Worm (Caenorhabditis elegans) whole organism, late embryonic: Measurements from ENCODE around the gene lin-5.

Experiments used
- C38D4.7 ChIP-seq: fragments of 200-800 bp; sonication (Bioruptor generic); optimal IDR thresholded peaks from 2 replicates; lab custom pipeline; 2018; ENCODE audit warnings: mild to moderate bottlenecking, missing genetic modification characterization, moderate library complexity, missing compliant biosample characterization
- K02D7.2 ChIP-seq: sonication (generic microtip); optimal IDR thresholded peaks from 2 replicates; lab custom pipeline; 2017; ENCODE audit warnings: mild to moderate bottlenecking, missing genetic modification characterization, missing compliant biosample characterization
- K09A11.1 ChIP-seq: sonication (generic microtip); optimal IDR thresholded peaks from 2 replicates; lab custom pipeline; 2017; ENCODE audit warnings: antibody characterized with exemption, mild to moderate bottlenecking, missing genetic modification characterization, missing compliant biosample characterization; ENCODE audit not compliant: insufficient read depth
- ahr-1 ChIP-seq: sonication (generic microtip); optimal IDR thresholded peaks from 2 replicates; lab custom pipeline; 2016; ENCODE audit warnings: missing genetic modification characterization, missing compliant biosample characterization
- ama-1 ChIP-seq: fragments of 150-350 bp; optimal IDR thresholded peaks from 2 replicates; lab custom pipeline; 2014
- ceh-14 ChIP-seq: sonication (generic microtip); optimal IDR thresholded peaks from 2 replicates; lab custom pipeline; 2016; ENCODE audit warnings: missing genotype, missing genetic modification characterization, missing compliant biosample characterization
- ceh-18 ChIP-seq: sonication (generic microtip); optimal IDR thresholded peaks from 2 replicates; lab custom pipeline; 2016; ENCODE audit warnings: missing genetic modification characterization, missing compliant biosample characterization
- ceh-24 ChIP-seq: sonication (generic microtip); optimal IDR thresholded peaks from 2 replicates; lab custom pipeline; 2016; ENCODE audit warnings: mild to moderate bottlenecking, missing genetic modification characterization, missing compliant biosample characterization
- ceh-30 ChIP-seq: fragments of 150-350 bp; optimal IDR thresholded peaks from 2 replicates; lab custom pipeline; 2014; ENCODE audit warnings: missing biosample characterization, missing genetic modification characterization
- ceh-31 ChIP-seq: sonication (generic microtip); optimal IDR thresholded peaks from 2 replicates; lab custom pipeline; 2016; ENCODE audit warnings: missing genetic modification characterization, missing compliant biosample characterization
- che-1 ChIP-seq: sonication (generic microtip); optimal IDR thresholded peaks from 2 replicates; lab custom pipeline; 2016; ENCODE audit warnings: mild to moderate bottlenecking, missing genetic modification characterization, missing compliant biosample characterization
- dmd-4 ChIP-seq: sonication (generic microtip); optimal IDR thresholded peaks from 2 replicates; lab custom pipeline; 2016; ENCODE audit warnings: borderline replicate concordance, missing genetic modification characterization, missing compliant biosample characterization
- dve-1 ChIP-seq: sonication (generic microtip); optimal IDR thresholded peaks from 2 replicates; lab custom pipeline; 2017; ENCODE audit warnings: antibody characterized with exemption, mild to moderate bottlenecking, missing genetic modification characterization, missing compliant biosample characterization
- elt-2 ChIP-seq: sonication (generic microtip); optimal IDR thresholded peaks from 2 replicates; lab custom pipeline; 2016; ENCODE audit warnings: missing genetic modification reagents, missing genetic modification characterization, missing compliant biosample characterization
- elt-4 ChIP-seq: sonication (generic microtip); optimal IDR thresholded peaks from 2 replicates; lab custom pipeline; 2016; ENCODE audit warnings: missing genetic modification characterization, missing compliant biosample characterization
- fax-1 ChIP-seq: sonication (generic microtip); optimal IDR thresholded peaks from 2 replicates; lab custom pipeline; 2016; ENCODE audit warnings: missing genotype, missing genetic modification characterization, missing compliant biosample characterization
- fkh-6 ChIP-seq: sonication (generic microtip); optimal IDR thresholded peaks from 2 replicates; lab custom pipeline; 2016; ENCODE audit warnings: missing genetic modification characterization, missing compliant biosample characterization
- gmeb-2 ChIP-seq: sonication (generic microtip); optimal IDR thresholded peaks from 2 replicates; lab custom pipeline; 2016; ENCODE audit warnings: missing genetic modification characterization, inconsistent platforms, missing compliant biosample characterization
- hlh-13 ChIP-seq: fragments of 200-800 bp; sonication (Bioruptor generic); optimal IDR thresholded peaks from 2 replicates; lab custom pipeline; 2018; ENCODE audit warnings: mild to moderate bottlenecking, missing genetic modification characterization, missing compliant biosample characterization
- hlh-6 ChIP-seq: sonication (generic microtip); optimal IDR thresholded peaks from 2 replicates; lab custom pipeline; 2016; ENCODE audit warnings: missing genotype, missing genetic modification characterization, missing compliant biosample characterization
- lim-6 ChIP-seq: sonication (generic microtip); optimal IDR thresholded peaks from 2 replicates; lab custom pipeline; 2016; ENCODE audit warnings: missing genetic modification characterization, missing compliant biosample characterization
- nfya-1 ChIP-seq: sonication (generic microtip); optimal IDR thresholded peaks from 2 replicates; lab custom pipeline; 2017; ENCODE audit warnings: missing genetic modification characterization, mild to moderate bottlenecking, missing compliant biosample characterization, antibody characterized with exemption, moderate library complexity
- nhr-232 ChIP-seq: sonication (generic microtip); optimal IDR thresholded peaks from 2 replicates; lab custom pipeline; 2016; ENCODE audit warnings: missing genetic modification characterization, missing compliant biosample characterization
- npax-4 ChIP-seq: sonication (generic microtip); optimal IDR thresholded peaks from 2 replicates; lab custom pipeline; 2016; ENCODE audit warnings: missing genetic modification characterization, missing compliant biosample characterization
- odd-2 ChIP-seq: sonication (generic microtip); optimal IDR thresholded peaks from 2 replicates; lab custom pipeline; 2017; ENCODE audit warnings: antibody characterized with exemption, mild to moderate bottlenecking, missing genetic modification characterization, missing compliant biosample characterization
- pat-9 ChIP-seq: fragments of 200-800 bp; sonication (Bioruptor generic); optimal IDR thresholded peaks from 2 replicates; lab custom pipeline; 2018; ENCODE audit warnings: mild to moderate bottlenecking, missing genetic modification characterization, moderate library complexity, missing compliant biosample characterization
- pax-1 ChIP-seq: fragments of 150-350 bp; optimal IDR thresholded peaks from 2 replicates; lab custom pipeline; 2014; ENCODE audit warnings: missing biosample characterization, missing genetic modification characterization
- pha-2 ChIP-seq: sonication (generic microtip); optimal IDR thresholded peaks from 2 replicates; lab custom pipeline; 2017; ENCODE audit warnings: mild to moderate bottlenecking, missing genetic modification characterization, missing compliant biosample characterization
- pha-4 ChIP-seq: fragments of 150-350 bp; optimal IDR thresholded peaks from 2 replicates; lab custom pipeline; 2018; ENCODE audit warnings: missing biosample characterization, missing genetic modification reagents, missing genetic modification characterization
- pqm-1 ChIP-seq: sonication (generic microtip); optimal IDR thresholded peaks from 2 replicates; lab custom pipeline; 2016; ENCODE audit warnings: missing genetic modification characterization, missing compliant biosample characterization
- sdc-2 ChIP-seq: sonication (generic microtip); optimal IDR thresholded peaks from 2 replicates; lab custom pipeline; 2016; ENCODE audit warnings: missing genotype, missing genetic modification characterization, missing compliant biosample characterization
- syd-9 ChIP-seq: sonication (generic microtip); optimal IDR thresholded peaks from 2 replicates; lab custom pipeline; 2016; ENCODE audit warnings: mild to moderate bottlenecking, missing genetic modification characterization, moderate library complexity, missing compliant biosample characterization
- tbx-2 ChIP-seq: sonication (generic microtip); optimal IDR thresholded peaks from 2 replicates; lab custom pipeline; 2016; ENCODE audit warnings: missing genetic modification characterization, missing compliant biosample characterization
- tbx-7 ChIP-seq: sonication (generic microtip); optimal IDR thresholded peaks from 2 replicates; lab custom pipeline; 2016; ENCODE audit warnings: missing genotype, missing genetic modification characterization, missing compliant biosample characterization
- ttx-3 ChIP-seq: sonication (generic microtip); optimal IDR thresholded peaks from 2 replicates; lab custom pipeline; 2016; ENCODE audit warnings: missing genetic modification reagents, missing genetic modification characterization, missing compliant biosample characterization
- unc-42 ChIP-seq: sonication (generic microtip); optimal IDR thresholded peaks from 2 replicates; lab custom pipeline; 2016; ENCODE audit warnings: missing genotype, missing genetic modification characterization, missing compliant biosample characterization
- unc-55 ChIP-seq: sonication (generic microtip); optimal IDR thresholded peaks from 2 replicates; lab custom pipeline; 2017; ENCODE audit warnings: missing biosample characterization, missing genetic modification reagents, missing genetic modification characterization
- ztf-16 ChIP-seq: sonication (generic microtip); optimal IDR thresholded peaks from 2 replicates; lab custom pipeline; 2017; ENCODE audit warnings: missing genetic modification characterization, missing compliant biosample characterization

Gene lin-5

ce11 chrII:7812332-7812731 is 48.0 kb upstream of the lin-5 start:
- peak; percentile 1 for TF ChIP-seq unc-55
- no peak for TF ChIP-seq odd-2 (tag; lab: Kevin White, UChicago)
- peak; percentile 15 for TF ChIP-seq sdc-2
- TF ChIP-seq elt-2 = peak; percentile 46
- TF ChIP-seq syd-9 = no peak
- peak; percentile 39 for TF ChIP-seq ama-1 (lab: Kevin White, UChicago)
- no peak for TF ChIP-seq fkh-6 (tag; lab: Kevin White, UChicago)

- TF ChIP-seq pha-4 (tag; lab: Kevin White, UChicago) (no peak), fax-1 (tag; lab: Kevin White, UChicago) (no peak), ceh-31 (peak; percentile 27)
These were observed 47.1 kb upstream of the lin-5 start for ce11 chrII:7813237-7813636.

- no peak for TF ChIP-seq dmd-4 (tag; lab: Kevin White, UChicago)
- no peak for TF ChIP-seq tbx-7
- TF ChIP-seq che-1 (tag; lab: Kevin White, UChicago) = no peak
- no peak for TF ChIP-seq K09A11.1 (tag; lab: Kevin White, UChicago)
- no peak for TF ChIP-seq gmeb-2 (tag; lab: Kevin White, UChicago)
These were observed 46.7 kb upstream of the lin-5 start for ce11 chrII:7813645-7814044.

ce11 chrII:7814215-7814614 is 46.2 kb upstream of the lin-5 start:
- TF ChIP-seq ama-1 (lab: Kevin White, UChicago) (no peak), pqm-1 (tag; lab: Kevin White, UChicago) (no peak), ttx-3 (tag; lab: Kevin White, UChicago) (no peak), nfya-1 (peak; percentile 23), dve-1 (no peak), hlh-6 (tag; lab: Kevin White, UChicago) (no peak), pat-9 (tag; lab: Kevin White, UChicago) (no peak), ceh-18 (tag; lab: Kevin White, UChicago) (no peak), unc-55 (peak; percentile 74), tbx-2 (tag; lab: Kevin White, UChicago) (peak; percentile 20), pax-1 (no peak), ceh-31 (peak; percentile 46), pha-2 (tag; lab: Kevin White, UChicago) (peak; percentile 11), lim-6 (no peak), hlh-13 (no peak), ahr-1 (no peak), fax-1 (tag; lab: Kevin White, UChicago) (no peak), ztf-16 (tag; lab: Kevin White, UChicago) (no peak), dmd-4 (tag; lab: Kevin White, UChicago) (no peak), ceh-30 (no peak), nhr-232 (tag; lab: Kevin White, UChicago) (no peak), elt-2 (no peak), ceh-24 (tag; lab: Kevin White, UChicago) (no peak), fkh-6 (tag; lab: Kevin White, UChicago) (no peak), unc-42 (peak; percentile 42), C38D4.7 (no peak), elt-4 (tag; lab: Kevin White, UChicago) (no peak), K09A11.1 (tag; lab: Kevin White, UChicago) (no peak), K02D7.2 (tag; lab: Kevin White, UChicago) (no peak), npax-4 (tag; lab: Kevin White, UChicago) (no peak), ceh-14 (tag; lab: Kevin White, UChicago) (peak; percentile 69)
